Worm (Caenorhabditis elegans) whole organism, late embryonic: ENCODE data around the gene T11B7.1.

Source experiments
- ama-1 ChIP-seq: fragments of 150-350 bp; optimal IDR thresholded peaks from 2 replicates; lab custom pipeline; 2014
- ceh-30 ChIP-seq: fragments of 150-350 bp; optimal IDR thresholded peaks from 2 replicates; lab custom pipeline; 2014; ENCODE audit warnings: missing biosample characterization, missing genetic modification characterization

DNA sequence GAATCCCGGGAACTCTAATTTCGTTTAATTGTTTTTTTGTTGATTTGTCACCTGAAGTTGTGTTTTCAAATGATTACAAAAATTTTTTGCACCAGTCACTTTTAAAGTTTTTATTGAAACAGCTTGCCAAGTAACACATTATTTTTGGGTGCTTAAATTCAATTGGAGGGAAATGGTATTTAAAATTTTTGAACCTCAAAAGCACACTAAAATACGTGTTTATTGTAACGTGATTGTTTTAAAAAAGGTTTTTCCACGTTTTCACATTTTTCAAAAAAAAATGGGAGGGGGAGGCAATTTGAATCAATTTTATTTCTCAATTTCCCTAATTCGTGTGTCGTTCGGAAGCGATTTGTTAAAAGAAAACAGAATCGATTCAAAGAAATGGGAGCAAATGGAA lies 19.4 kb upstream of the T11B7.1 start, which contains the start of gene T28C6.5:
- TF ChIP-seq ceh-30 (tag; lab: Kevin White, UChicago) = no peak
- TF ChIP-seq ama-1 (lab: Kevin White, UChicago) = no peak
